Fruit fly (Drosophila melanogaster) S2 (cell line): Measurements from ENCODE around the gene CG1812.

Experiments
- CG8478 ChIP-seq: fragments of >200 bp; optimal IDR thresholded peaks from 2 replicates; lab custom pipeline; 2018
- CTCF ChIP-seq, 2 experiments: fragments of >200 bp; optimal IDR thresholded peaks; 2 replicates each; lab custom pipeline; 2018

- TF ChIP-seq CTCF (optimal IDR thresholded peaks at IDR 0.05; lab: Kevin White, UChicago) (no peak), CG8478 (lab: Kevin White, UChicago) (no peak)
These were observed 15.3 kb upstream of the CG1812 start for dm6 chrX:20495767-20496656.
